Worm (Caenorhabditis elegans) whole organism, L4/young adult: ENCODE measurements around the gene T05C7.9.

Source experiments
- W03F9.2 ChIP-seq: fragments of 150-350 bp; optimal IDR thresholded peaks from 2 replicates; lab custom pipeline; 2014; ENCODE audit warnings: missing biosample characterization, missing genetic modification characterization
- dao-5 ChIP-seq: sonication (generic microtip); optimal IDR thresholded peaks from 2 replicates; lab custom pipeline; 2016; ENCODE audit warnings: missing genotype, missing genetic modification characterization, moderate library complexity, missing compliant biosample characterization
- him-1 ChIP-seq: sonication (generic microtip); optimal IDR thresholded peaks from 2 replicates; lab custom pipeline; 2016; ENCODE audit warnings: missing genotype, missing genetic modification reagents, missing genetic modification characterization, missing compliant biosample characterization

DNA sequence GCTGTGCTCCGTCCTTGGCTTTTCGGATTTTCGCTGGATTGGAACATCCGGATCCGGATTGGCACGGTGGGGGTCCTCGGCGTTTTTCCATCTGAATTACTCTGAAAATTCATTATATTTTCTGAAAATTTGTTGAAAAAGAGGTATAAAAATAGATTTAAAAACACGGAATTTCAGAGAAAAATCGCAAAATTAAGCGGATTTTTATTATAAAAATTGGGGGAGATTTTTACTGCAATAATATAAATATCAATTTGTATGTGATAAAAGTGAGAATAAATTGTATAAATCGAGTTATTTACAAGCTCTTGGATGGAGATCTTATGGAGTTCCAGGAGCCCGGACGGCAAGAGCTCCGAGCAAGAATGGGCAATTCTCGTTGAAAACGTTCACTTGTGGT lies 42.5 kb downstream of the T05C7.9 start, which contains the start of gene tut-1:
- TF ChIP-seq W03F9.2 (tag; lab: Kevin White, UChicago): no peak
- TF ChIP-seq him-1 (tag; lab: Kevin White, UChicago): no peak
- no peak for TF ChIP-seq dao-5 (tag; lab: Kevin White, UChicago)
